Fruit fly (Drosophila melanogaster) whole organism, embryonic: ENCODE data around the gene ssp3.

Source experiments
- Adf1 ChIP-seq: fragments of 200-800 bp; sonication (Bioruptor generic); IDR thresholded peaks from 2 replicates; pipeline ENCODE4 v1.3.6; 2022; ENCODE audit warnings: missing biosample characterization, missing genetic modification characterization
- Awh ChIP-seq: fragments of 200-800 bp; sonication (Bioruptor generic); IDR thresholded peaks from 2 replicates; pipeline ENCODE4, ENCODE4 v1.3.6; 2022; ENCODE audit warnings: missing biosample characterization, missing genetic modification characterization
- CG10366 ChIP-seq: fragments of 200-800 bp; sonication (Bioruptor generic); IDR thresholded peaks from 2 replicates; pipeline ENCODE4 v1.3.6; 2022; ENCODE audit warnings: missing biosample characterization, missing genetic modification characterization
- CG11398 ChIP-seq: fragments of 200-800 bp; sonication (Bioruptor generic); optimal IDR thresholded peaks from 2 replicates; lab custom pipeline; 2016; ENCODE audit warnings: missing biosample characterization, missing genetic modification characterization
- CG15601 ChIP-seq: fragments of 200-800 bp; sonication (Bioruptor generic); optimal IDR thresholded peaks from 3 replicates; lab custom pipeline; 2019; ENCODE audit warnings: missing biosample characterization, mild to moderate bottlenecking, missing genetic modification characterization, moderate library complexity
- CG4707 ChIP-seq: fragments of 200-800 bp; sonication (Bioruptor generic); optimal IDR thresholded peaks from 2 replicates; lab custom pipeline; 2018; ENCODE audit warnings: missing biosample characterization, mild to moderate bottlenecking, missing genetic modification characterization, moderate library complexity
- CG6791 ChIP-seq: fragments of 200-800 bp; sonication (Bioruptor generic); IDR thresholded peaks from 3 replicates; pipeline ENCODE4 v1.3.6; 2022; ENCODE audit warnings: missing biosample characterization, missing genetic modification characterization; ENCODE audit not compliant: partially characterized antibody
- bcd ChIP-seq: fragments of 200-800 bp; sonication (Bioruptor generic); optimal IDR thresholded peaks from 2 replicates; lab custom pipeline; 2017; ENCODE audit warnings: missing biosample characterization, mild to moderate bottlenecking, missing genetic modification characterization
- esg ChIP-seq: fragments of 200-800 bp; sonication (Bioruptor generic); conservative IDR thresholded peaks from 2 replicates; pipeline ENCODE4 v1.3.6; 2022; ENCODE audit warnings: missing biosample characterization, missing genetic modification characterization
- eve ChIP-seq, 2 experiments: fragments of >200 bp; optimal IDR thresholded peaks; 2 replicates each; lab custom pipeline; 2017; ENCODE audit warnings: missing biosample characterization in 2 of 2, missing genetic modification characterization in 2 of 2
- lbe ChIP-seq: fragments of 200-800 bp; sonication (Bioruptor generic); optimal IDR thresholded peaks from 2 replicates; lab custom pipeline; 2016; ENCODE audit warnings: missing biosample characterization, mild to moderate bottlenecking, missing genetic modification characterization
- tap ChIP-seq: fragments of 200-800 bp; optimal IDR thresholded peaks from 3 replicates; lab custom pipeline; 2019; ENCODE audit warnings: missing biosample characterization, mild to moderate bottlenecking, missing genetic modification characterization, moderate library complexity
- unpg ChIP-seq: fragments of 200-800 bp; sonication (Bioruptor generic); optimal IDR thresholded peaks from 3 replicates; lab custom pipeline; 2018; ENCODE audit warnings: missing biosample characterization, mild to moderate bottlenecking, missing genetic modification characterization, moderate library complexity

- TF ChIP-seq tap (tag; lab: Kevin White, UChicago) = peak; percentile 24
- TF ChIP-seq CG11398 (GFP tag; lab: Kevin White, UChicago) = no peak
- TF ChIP-seq CG4707 (GFP tag; lab: Kevin White, UChicago) = no peak
- TF ChIP-seq CG10366 (GFP tag; lab: Robert Waterston, UW) = no peak
- TF ChIP-seq lbe (GFP tag; lab: Kevin White, UChicago) = no peak
- no peak for TF ChIP-seq bcd (GFP tag; lab: Kevin White, UChicago)
- TF ChIP-seq eve (GFP tag; optimal IDR thresholded peaks at IDR 0.05; lab: Kevin White, UChicago) = no peak
- peak; percentile 13 for TF ChIP-seq CG15601 (tag; lab: Kevin White, UChicago)
- no peak for TF ChIP-seq esg (GFP tag; lab: Robert Waterston, UW)
- no peak for TF ChIP-seq Adf1 (GFP tag; lab: Robert Waterston, UW)
- TF ChIP-seq CG6791 = no peak
- no peak for TF ChIP-seq Awh (GFP tag; lab: Robert Waterston, UW)
- no peak for TF ChIP-seq unpg (GFP tag; lab: Kevin White, UChicago)
These were observed 24.3 kb downstream of the ssp3 start for dm6 chr2L:18919474-18919873.
